Worm (Caenorhabditis elegans) whole organism, young adult: ENCODE results near the gene C09B9.4.
A peak's percentile ranks its signal among the peaks of the same experiment; 100 is the strongest.
"Not testable (repeated sequence)": the region's sequence is repeated elsewhere in the genome, so short reads cannot be mapped to it uniquely, and the experiment has no call there.

ENCODE experiments used
- B0019.2 ChIP-seq: fragments of 200-800 bp; sonication (Bioruptor generic); conservative IDR thresholded peaks from 2 replicates; pipeline ENCODE4 v1.3.6; 2022; ENCODE audit warnings: missing genetic modification reagents, missing genetic modification characterization, missing compliant biosample characterization
- F23B12.7 ChIP-seq: sonication (generic microtip); optimal IDR thresholded peaks from 2 replicates; lab custom pipeline; 2017; ENCODE audit warnings: missing genetic modification characterization, mild to moderate bottlenecking, missing compliant biosample characterization, antibody characterized with exemption, moderate library complexity; ENCODE audit not compliant: insufficient read depth
- F33H1.4 ChIP-seq: fragments of 200-800 bp; sonication (Bioruptor generic); IDR thresholded peaks from 2 replicates; pipeline ENCODE4 v1.3.6; 2022; ENCODE audit warnings: missing genetic modification reagents, missing genetic modification characterization, missing compliant biosample characterization
- F39B2.1 ChIP-seq: fragments of 200-800 bp; sonication (Bioruptor generic); IDR thresholded peaks from 2 replicates; pipeline ENCODE4 v1.3.6; 2022; ENCODE audit warnings: missing genetic modification reagents, missing genetic modification characterization, missing compliant biosample characterization
- F49E8.2 ChIP-seq: sonication (generic microtip); optimal IDR thresholded peaks from 3 replicates; lab custom pipeline; 2017; ENCODE audit warnings: missing genetic modification characterization, mild to moderate bottlenecking, missing compliant biosample characterization, antibody characterized with exemption, moderate library complexity; ENCODE audit not compliant: insufficient read depth
- F55B11.4 ChIP-seq: sonication (generic microtip); optimal IDR thresholded peaks from 2 replicates; lab custom pipeline; 2016; ENCODE audit warnings: missing compliant biosample characterization, missing genetic modification characterization, borderline replicate concordance; ENCODE audit not compliant: insufficient read depth
- T26A5.8 ChIP-seq: sonication (generic microtip); optimal IDR thresholded peaks from 2 replicates; lab custom pipeline; 2016; ENCODE audit warnings: missing genetic modification characterization, missing compliant biosample characterization
- Y56A3A.18 ChIP-seq: fragments of 200-800 bp; sonication (Bioruptor generic); IDR thresholded peaks from 2 replicates; pipeline ENCODE4 v1.3.6; 2022; ENCODE audit warnings: missing genetic modification reagents, missing genetic modification characterization, missing compliant biosample characterization
- Y67H2A.10 ChIP-seq: fragments of 200-800 bp; sonication (Bioruptor generic); conservative IDR thresholded peaks from 2 replicates; pipeline ENCODE4 v1.3.6; 2022; ENCODE audit warnings: missing genetic modification reagents, missing genetic modification characterization, missing compliant biosample characterization
- ama-1 ChIP-seq, 3 experiments: fragments of 150-350 bp in 1 of 3; sonication (generic microtip) in 2 of 3; optimal IDR thresholded peaks; 2 replicates each; lab custom pipeline; 2014 to 2018; ENCODE audit warnings: missing biosample characterization in 2 of 3, missing genetic modification characterization in 2 of 3, missing genetic modification reagents in 2 of 3
- atf-7 ChIP-seq: sonication (generic microtip); optimal IDR thresholded peaks from 2 replicates; lab custom pipeline; 2017; ENCODE audit warnings: mild to moderate bottlenecking, missing genetic modification characterization, missing compliant biosample characterization
- attf-3 ChIP-seq: fragments of 200-800 bp; sonication (Bioruptor generic); conservative IDR thresholded peaks from 2 replicates; pipeline ENCODE4 v1.3.6; 2022; ENCODE audit warnings: missing genetic modification reagents, missing genetic modification characterization, missing compliant biosample characterization
- cebp-2 ChIP-seq: fragments of 200-800 bp; sonication (Bioruptor generic); IDR thresholded peaks from 2 replicates; pipeline ENCODE4 v1.3.6; 2022; ENCODE audit warnings: missing genetic modification characterization, missing compliant biosample characterization
- ceh-100 ChIP-seq: fragments of 200-800 bp; sonication (Bioruptor generic); IDR thresholded peaks from 2 replicates; pipeline ENCODE4 v1.3.6; 2022; ENCODE audit warnings: missing genetic modification reagents, missing genetic modification characterization, missing compliant biosample characterization
- ceh-91 ChIP-seq: fragments of 200-800 bp; sonication (Bioruptor generic); IDR thresholded peaks from 2 replicates; pipeline ENCODE4 v1.3.6; 2022; ENCODE audit warnings: missing genetic modification reagents, missing genetic modification characterization, missing compliant biosample characterization
- chd-7 ChIP-seq: sonication (generic microtip); optimal IDR thresholded peaks from 2 replicates; lab custom pipeline; 2016; ENCODE audit warnings: mild to moderate bottlenecking, missing genetic modification characterization, moderate library complexity, missing compliant biosample characterization
- efl-1 ChIP-seq: fragments of 150-350 bp; optimal IDR thresholded peaks from 2 replicates; lab custom pipeline; 2014; ENCODE audit warnings: missing biosample characterization, missing genetic modification reagents, missing genetic modification characterization
- ekl-4 ChIP-seq: fragments of 200-800 bp; sonication (Bioruptor generic); IDR thresholded peaks from 2 replicates; pipeline ENCODE4 v1.3.6; 2022; ENCODE audit warnings: missing genetic modification reagents, missing genetic modification characterization, missing compliant biosample characterization
- fkh-3 ChIP-seq: sonication (generic microtip); optimal IDR thresholded peaks from 2 replicates; lab custom pipeline; 2016; ENCODE audit warnings: mild to moderate bottlenecking, missing genetic modification characterization, missing compliant biosample characterization
- hlh-26 ChIP-seq: fragments of 200-800 bp; sonication (Bioruptor generic); conservative IDR thresholded peaks from 2 replicates; pipeline ENCODE4 v1.3.6; 2022; ENCODE audit warnings: missing genetic modification reagents, missing genetic modification characterization, missing compliant biosample characterization
- hmg-1.2 ChIP-seq: fragments of 200-800 bp; sonication (Bioruptor generic); IDR thresholded peaks from 2 replicates; pipeline ENCODE4 v1.3.6; 2022; ENCODE audit warnings: missing genetic modification reagents, missing genetic modification characterization, missing compliant biosample characterization
- hsf-1 ChIP-seq: fragments of 200-800 bp; sonication (Bioruptor generic); IDR thresholded peaks from 2 replicates; pipeline ENCODE4 v1.3.6; 2022; ENCODE audit warnings: missing genetic modification reagents, missing genetic modification characterization, missing compliant biosample characterization
- lin-40 ChIP-seq: sonication (generic microtip); optimal IDR thresholded peaks from 2 replicates; lab custom pipeline; 2016; ENCODE audit warnings: missing genetic modification characterization, mild to moderate bottlenecking, missing compliant biosample characterization, missing genotype, missing genetic modification reagents
- lin-54 ChIP-seq: fragments of 200-800 bp; sonication (Bioruptor generic); optimal IDR thresholded peaks from 2 replicates; lab custom pipeline; 2018; ENCODE audit warnings: mild to moderate bottlenecking, missing genetic modification characterization, missing compliant biosample characterization
- lsl-1 ChIP-seq: fragments of 200-800 bp; sonication (Bioruptor generic); optimal IDR thresholded peaks from 2 replicates; lab custom pipeline; 2018; ENCODE audit warnings: mild to moderate bottlenecking, missing genetic modification characterization, moderate library complexity, missing compliant biosample characterization
- mcd-1 ChIP-seq: fragments of 200-800 bp; sonication (Bioruptor generic); IDR thresholded peaks from 2 replicates; pipeline ENCODE4 v1.3.6; 2022; ENCODE audit warnings: missing genetic modification reagents, missing genetic modification characterization, missing compliant biosample characterization
- nfyb-1 ChIP-seq: fragments of 200-800 bp; sonication (Bioruptor generic); IDR thresholded peaks from 2 replicates; pipeline ENCODE4 v1.3.6; 2022; ENCODE audit warnings: missing genetic modification reagents, missing genetic modification characterization, missing compliant biosample characterization
- pbrm-1 ChIP-seq: fragments of 200-800 bp; sonication (Bioruptor generic); IDR thresholded peaks from 2 replicates; pipeline ENCODE4 v1.3.6; 2022; ENCODE audit warnings: missing genetic modification reagents, missing genetic modification characterization, missing compliant biosample characterization
- rcor-1 ChIP-seq: fragments of 200-800 bp; sonication (Bioruptor generic); IDR thresholded peaks from 2 replicates; pipeline ENCODE4 v1.3.6; 2022; ENCODE audit warnings: missing genetic modification reagents, missing genetic modification characterization, missing compliant biosample characterization
- repo-1 ChIP-seq: sonication (generic microtip); optimal IDR thresholded peaks from 2 replicates; lab custom pipeline; 2017; ENCODE audit warnings: mild to moderate bottlenecking, missing genetic modification characterization, missing compliant biosample characterization
- snpc-1.1 ChIP-seq: sonication (generic microtip); optimal IDR thresholded peaks from 2 replicates; lab custom pipeline; 2017; ENCODE audit warnings: missing genetic modification characterization, mild to moderate bottlenecking, missing compliant biosample characterization, antibody characterized with exemption, moderate library complexity, missing genotype, missing genetic modification reagents; ENCODE audit not compliant: insufficient read depth
- snpc-1.3 ChIP-seq: sonication (generic microtip); optimal IDR thresholded peaks from 2 replicates; lab custom pipeline; 2017; ENCODE audit warnings: missing genetic modification characterization, mild to moderate bottlenecking, missing compliant biosample characterization, antibody characterized with exemption, moderate library complexity, missing genotype, missing genetic modification reagents; ENCODE audit not compliant: insufficient read depth
- snpc-4 ChIP-seq, 5 experiments: fragments of 150-350 bp in 1 of 5; sonication (generic microtip) in 4 of 5; optimal IDR thresholded peaks; 2 replicates each; lab custom pipeline; 2014 to 2018; ENCODE audit warnings: missing genetic modification characterization in 5 of 5, missing biosample characterization in 3 of 5, antibody characterized with exemption in 2 of 5, mild to moderate bottlenecking in 2 of 5, missing compliant biosample characterization in 2 of 5, missing genotype in 2 of 5, moderate library complexity in 2 of 5, missing genetic modification reagents in 1 of 5
- tbp1 ChIP-seq: fragments of 200-800 bp; sonication (Bioruptor generic); optimal IDR thresholded peaks from 2 replicates; lab custom pipeline; 2018; ENCODE audit warnings: mild to moderate bottlenecking, missing genetic modification characterization, missing compliant biosample characterization
- unc-130 ChIP-seq: sonication (generic microtip); optimal IDR thresholded peaks from 2 replicates; lab custom pipeline; 2016; ENCODE audit warnings: missing genetic modification reagents, missing genetic modification characterization, missing compliant biosample characterization
- ztf-25 ChIP-seq: fragments of 200-800 bp; sonication (Bioruptor generic); IDR thresholded peaks from 2 replicates; pipeline ENCODE4 v1.3.6; 2022; ENCODE audit warnings: missing genetic modification reagents, missing genetic modification characterization, missing compliant biosample characterization

The C09B9.4 gene

DNA sequence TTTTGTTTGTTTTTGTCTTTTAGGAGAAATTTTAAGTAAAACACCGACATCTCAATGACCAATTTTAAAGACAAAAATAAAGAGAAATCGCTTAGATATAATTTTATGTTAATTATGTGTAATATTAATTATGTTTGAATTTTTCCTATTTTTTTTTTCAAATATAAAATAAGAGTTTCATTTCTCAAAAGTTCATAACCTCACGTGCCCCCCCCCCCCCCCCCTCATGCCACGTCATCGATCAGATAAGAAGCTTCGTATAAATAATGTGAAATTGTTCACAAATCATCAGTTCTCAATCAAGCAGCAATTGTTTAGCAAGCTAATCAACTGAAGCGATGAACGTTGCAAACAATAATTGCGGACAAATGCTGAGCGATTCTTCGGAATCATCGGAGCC is 37.4 kb upstream of the C09B9.4 start, which contains the start of gene C02B10.6:
C02B10.6 (plus strand) TSS at position 301 of the 400 bp plus-strand sequence.
- TF ChIP-seq lin-40 (tag; lab: Kevin White, UChicago); efl-1 (GFP tag; lab: Kevin White, UChicago); snpc-1.1 (tag; lab: Kevin White, UChicago): not testable (repeated sequence)

DNA sequence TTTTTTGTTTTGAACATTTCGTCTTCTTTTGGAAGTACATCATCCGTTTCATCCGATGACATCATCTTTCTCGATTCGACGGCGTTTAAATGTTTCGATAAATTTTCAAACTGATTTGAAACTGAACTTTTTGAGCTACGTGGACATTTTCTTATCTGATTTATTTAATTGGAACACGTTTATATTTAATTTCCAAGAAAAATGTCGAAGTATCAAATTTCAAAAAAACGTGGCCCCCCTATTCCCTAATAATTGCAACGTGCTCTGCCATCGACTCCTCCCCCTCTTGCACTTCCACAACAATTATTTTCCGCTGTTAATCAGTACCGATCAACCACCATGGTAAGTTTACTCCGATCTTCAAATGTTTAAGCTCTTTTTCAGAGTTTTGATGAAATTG is 35.4 kb upstream of the C09B9.4 start, which contains the start of the genes R13H9.6 and rmd-6:
R13H9.6 (minus strand) TSS at position 101 of the 400 bp plus-strand sequence.
rmd-6 (plus strand) TSS at position 305 of the 400 bp plus-strand sequence.
- not testable (repeated sequence) for TF ChIP-seq cebp-2 (GFP tag; lab: Robert Waterston, UW); T26A5.8 (tag; lab: Kevin White, UChicago); B0019.2 (GFP tag; lab: Robert Waterston, UW)
- TF ChIP-seq, all 124 proteins: peak for 0; not testable (repeated sequence) for 124

DNA sequence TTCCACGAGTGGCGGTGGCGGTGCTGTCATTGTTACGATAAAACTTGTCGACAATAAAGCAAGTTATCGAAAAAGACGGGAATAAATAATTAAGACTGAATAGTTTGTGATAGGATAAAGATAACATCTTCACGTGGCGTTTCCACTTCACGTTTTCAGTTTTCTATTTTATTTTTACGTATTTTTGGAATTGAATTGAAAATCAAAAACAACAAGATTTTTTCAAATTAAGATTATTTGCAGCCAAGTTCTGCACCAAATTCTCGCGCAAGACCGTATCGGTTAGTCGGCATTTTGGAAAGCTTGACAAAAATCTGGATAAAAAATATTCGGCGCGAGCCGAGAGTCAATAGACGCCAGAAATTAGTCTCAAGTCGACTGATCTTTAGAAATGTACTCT is 33.7 kb upstream of the C09B9.4 start, which contains the start of gene ttbk-2.2:
ttbk-2.2 (minus strand) TSS at position 101 of the 400 bp plus-strand sequence.
- TF ChIP-seq ceh-100 (GFP tag; lab: Robert Waterston, UW); chd-7 (tag; lab: Kevin White, UChicago); Y56A3A.18 (GFP tag; lab: Robert Waterston, UW): not testable (repeated sequence)

DNA sequence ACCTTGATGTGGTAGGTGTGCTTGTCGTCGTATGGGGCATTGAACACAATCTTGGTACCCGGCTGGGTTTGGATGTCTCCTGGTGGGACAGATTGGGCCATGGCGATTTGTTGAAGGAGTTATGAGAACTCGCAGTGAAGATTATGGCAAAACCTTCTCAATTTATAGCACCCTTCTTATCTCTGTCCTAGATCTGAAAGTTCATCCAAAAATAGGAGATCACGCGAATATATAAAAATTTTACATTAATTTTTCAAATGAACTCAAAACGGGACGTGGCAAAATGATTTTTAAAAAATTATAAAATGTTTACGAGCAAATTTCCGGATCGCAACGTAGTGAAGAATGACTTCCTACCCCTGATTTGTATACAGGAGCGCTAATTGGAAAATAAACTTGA is 31.8 kb upstream of the C09B9.4 start, which contains the start of gene msp-53:
msp-53 (minus strand) TSS at position 101 of the 400 bp plus-strand sequence.
- not testable (repeated sequence) for TF ChIP-seq F39B2.1 (GFP tag; lab: Robert Waterston, UW); mcd-1 (GFP tag; lab: Robert Waterston, UW); F55B11.4

- TF ChIP-seq Y67H2A.10 (0 out of 2 replicates have a peak, but pooled peaks have one; percentile 7), nfyb-1 (GFP tag; lab: Robert Waterston, UW) (0 out of 2 replicates have a peak, but pooled peaks have one; percentile 33), pbrm-1 (GFP tag; lab: Robert Waterston, UW) (peak; percentile 65; the same call in 1 of the 2 replicates), ztf-25 (GFP tag; lab: Robert Waterston, UW) (no peak), ekl-4 (GFP tag; lab: Robert Waterston, UW) (0 out of 2 replicates have a peak, but pooled peaks have one; percentile 44), tbp1 (GFP tag; lab: Kevin White, UChicago) (peak; percentile 76), snpc-4 (GFP tag; optimal IDR thresholded peaks at IDR 0.05; lab: Kevin White, UChicago) (peak; percentile 94), snpc-4 (tag; optimal IDR thresholded peaks at IDR 0.05; lab: Kevin White, UChicago) (peak; percentile 95 to 98 (median 96)), ceh-91 (GFP tag; lab: Robert Waterston, UW) (0 out of 2 replicates have a peak, but pooled peaks have one; percentile 30), unc-130 (GFP tag; lab: Kevin White, UChicago) (no peak), lin-40 (tag; lab: Kevin White, UChicago) (no peak), rcor-1 (GFP tag; lab: Robert Waterston, UW) (peak; percentile 54; the same call in 1 of the 2 replicates), attf-3 (GFP tag; lab: Robert Waterston, UW) (no peak), hlh-26 (GFP tag; lab: Robert Waterston, UW) (no peak), atf-7 (no peak), mcd-1 (GFP tag; lab: Robert Waterston, UW) (no peak), hmg-1.2 (GFP tag; lab: Robert Waterston, UW) (peak; percentile 75), Y56A3A.18 (GFP tag; lab: Robert Waterston, UW) (0 out of 2 replicates have a peak, but pooled peaks have one; percentile 60), snpc-1.1 (tag; lab: Kevin White, UChicago) (peak; percentile 93), repo-1 (tag; lab: Kevin White, UChicago) (peak; percentile 5), snpc-1.3 (peak; percentile 83), F23B12.7 (tag; lab: Kevin White, UChicago) (peak; percentile 34), lsl-1 (GFP tag; lab: Kevin White, UChicago) (peak; percentile 29), F39B2.1 (GFP tag; lab: Robert Waterston, UW) (peak; percentile 47; the same call in 1 of the 2 replicates), F49E8.2 (tag; lab: Kevin White, UChicago) (peak; percentile 4), lin-54 (GFP tag; lab: Kevin White, UChicago) (peak; percentile 24), F33H1.4 (GFP tag; lab: Robert Waterston, UW) (peak; percentile 38), ama-1 (optimal IDR thresholded peaks at IDR 0.05; lab: Kevin White, UChicago) (peak; percentile 72), ama-1 (GFP tag; optimal IDR thresholded peaks at IDR 0.05; lab: Kevin White, UChicago) (no peak), hsf-1 (GFP tag; lab: Robert Waterston, UW) (peak; percentile 50; the same call in 1 of the 2 replicates), fkh-3 (tag; lab: Kevin White, UChicago) (no peak)
Observed at ce11 chrIV:5063297-5063696, 30.1 kb upstream of the C09B9.4 start.
